Worm (Caenorhabditis elegans) whole organism, mixed stage, embryonic: ENCODE measurements around the gene Y48A6C.4.

Experiments
- ceh-43 ChIP-seq: fragments of 200-800 bp; sonication (Bioruptor generic); optimal IDR thresholded peaks from 2 replicates; lab custom pipeline; 2018; ENCODE audit warnings: mild to moderate bottlenecking, missing genetic modification characterization, moderate library complexity, missing compliant biosample characterization
- hlh-1 ChIP-seq: fragments of 150-350 bp; optimal IDR thresholded peaks from 2 replicates; lab custom pipeline; 2014; ENCODE audit warnings: missing biosample characterization, missing genetic modification reagents, missing genetic modification characterization
- lsy-2 ChIP-seq: fragments of 150-350 bp; optimal IDR thresholded peaks from 2 replicates; lab custom pipeline; 2014; ENCODE audit warnings: missing biosample characterization, missing genetic modification characterization
- nhr-76 ChIP-seq: sonication (generic microtip); optimal IDR thresholded peaks from 2 replicates; lab custom pipeline; 2017; ENCODE audit warnings: missing biosample characterization, missing genetic modification characterization
- snpc-4 ChIP-seq: fragments of 150-350 bp; optimal IDR thresholded peaks from 2 replicates; lab custom pipeline; 2014; ENCODE audit warnings: missing biosample characterization, missing genetic modification characterization

- TF ChIP-seq lsy-2 (tag; lab: Kevin White, UChicago) = no peak
- TF ChIP-seq snpc-4 = no peak
- TF ChIP-seq ceh-43 (GFP tag; lab: Kevin White, UChicago) = no peak
- TF ChIP-seq nhr-76 (tag; lab: Kevin White, UChicago) = no peak
- no peak for TF ChIP-seq hlh-1 (tag; lab: Kevin White, UChicago)
These were observed 4.2 kb downstream of the Y48A6C.4 start for ce11 chrIII:11123844-11124243.
